Worm (Caenorhabditis elegans) whole organism, L1 larva: ENCODE data around the gene T09A12.1.

Source experiments
- C34B4.2 ChIP-seq: sonication (generic microtip); optimal IDR thresholded peaks from 2 replicates; lab custom pipeline; 2017; ENCODE audit warnings: mild to moderate bottlenecking, missing genetic modification characterization, missing compliant biosample characterization
- F16B12.6 ChIP-seq: fragments of 150-350 bp; optimal IDR thresholded peaks from 2 replicates; lab custom pipeline; 2014; ENCODE audit warnings: missing biosample characterization, missing genetic modification characterization
- Y116A8C.19 ChIP-seq: sonication (generic microtip); optimal IDR thresholded peaks from 2 replicates; lab custom pipeline; 2016; ENCODE audit warnings: missing compliant biosample characterization, missing genetic modification characterization, borderline replicate concordance
- alr-1 ChIP-seq: fragments of 200-800 bp; sonication (Bioruptor generic); optimal IDR thresholded peaks from 2 replicates; lab custom pipeline; 2018; ENCODE audit warnings: borderline replicate concordance, mild to moderate bottlenecking, missing genetic modification characterization, missing compliant biosample characterization
- aly-2 ChIP-seq: fragments of 150-350 bp; optimal IDR thresholded peaks from 2 replicates; lab custom pipeline; 2014; ENCODE audit warnings: missing biosample characterization, missing genetic modification characterization
- ama-1 ChIP-seq: fragments of 150-350 bp; optimal IDR thresholded peaks from 2 replicates; lab custom pipeline; 2014
- ceh-8 ChIP-seq: fragments of 200-800 bp; sonication (Bioruptor generic); optimal IDR thresholded peaks from 2 replicates; lab custom pipeline; 2018; ENCODE audit warnings: mild to moderate bottlenecking, missing genetic modification characterization, moderate library complexity, missing compliant biosample characterization
- ceh-82 ChIP-seq, 3 experiments: fragments of 150-350 bp in 1 of 3; sonication (generic microtip) in 2 of 3; optimal IDR thresholded peaks; 2 replicates each; lab custom pipeline; 2014 to 2017; ENCODE audit warnings: missing biosample characterization in 3 of 3, missing genetic modification characterization in 3 of 3
- ceh-88 ChIP-seq: fragments of 200-800 bp; sonication (Bioruptor generic); IDR thresholded peaks from 2 replicates; pipeline ENCODE4 v1.3.6; 2022; ENCODE audit warnings: missing genetic modification characterization, missing compliant biosample characterization
- ceh-90 ChIP-seq: sonication (generic microtip); optimal IDR thresholded peaks from 2 replicates; lab custom pipeline; 2016; ENCODE audit warnings: missing genetic modification characterization, missing compliant biosample characterization
- dpl-1 ChIP-seq, 3 experiments: fragments of 150-350 bp in 2 of 3; sonication (generic microtip) in 1 of 3; optimal IDR thresholded peaks; 2 replicates each; lab custom pipeline; 2014 to 2017; ENCODE audit warnings: missing biosample characterization in 3 of 3, missing genetic modification characterization in 3 of 3, missing genetic modification reagents in 3 of 3
- dsc-1 ChIP-seq: sonication (generic microtip); optimal IDR thresholded peaks from 2 replicates; lab custom pipeline; 2016; ENCODE audit warnings: mild to moderate bottlenecking, missing genetic modification characterization, missing compliant biosample characterization
- egl-27 ChIP-seq, 2 experiments: fragments of 150-350 bp in 1 of 2; sonication (generic microtip); optimal IDR thresholded peaks; 3 replicates each; lab custom pipeline; 2017 to 2018; ENCODE audit warnings: missing biosample characterization in 2 of 2, missing genetic modification characterization in 2 of 2, missing genetic modification reagents in 2 of 2
- elt-2 ChIP-seq: sonication (generic microtip); optimal IDR thresholded peaks from 2 replicates; lab custom pipeline; 2016; ENCODE audit warnings: missing genetic modification characterization, mild to moderate bottlenecking, inconsistent platforms, missing compliant biosample characterization, missing genetic modification reagents
- ets-5 ChIP-seq: fragments of 200-800 bp; sonication (Bioruptor generic); IDR thresholded peaks from 2 replicates; pipeline ENCODE4 v1.3.6; 2022; ENCODE audit warnings: missing genetic modification characterization, missing compliant biosample characterization
- fkh-10 ChIP-seq: sonication (generic microtip); optimal IDR thresholded peaks from 2 replicates; lab custom pipeline; 2017; ENCODE audit warnings: missing biosample characterization, missing genetic modification reagents, missing genetic modification characterization
- fos-1 ChIP-seq: fragments of 150-350 bp; optimal IDR thresholded peaks from 2 replicates; lab custom pipeline; 2014; ENCODE audit warnings: missing biosample characterization, missing genetic modification characterization
- hlh-17 ChIP-seq: fragments of 200-800 bp; sonication (Bioruptor generic); optimal IDR thresholded peaks from 2 replicates; lab custom pipeline; 2018; ENCODE audit warnings: missing genetic modification characterization, mild to moderate bottlenecking, missing compliant biosample characterization, moderate library complexity, borderline replicate concordance
- hlh-4 ChIP-seq: sonication (generic microtip); optimal IDR thresholded peaks from 2 replicates; lab custom pipeline; 2016; ENCODE audit warnings: mild to moderate bottlenecking, missing genetic modification characterization, missing compliant biosample characterization
- hpl-2 ChIP-seq: fragments of 150-350 bp; optimal IDR thresholded peaks from 2 replicates; lab custom pipeline; 2014; ENCODE audit warnings: missing biosample characterization, missing genetic modification reagents, missing genetic modification characterization
- isw-1 ChIP-seq: fragments of 200-800 bp; sonication (Bioruptor generic); IDR thresholded peaks from 2 replicates; pipeline ENCODE4 v1.3.6; 2022; ENCODE audit warnings: missing genetic modification characterization, missing compliant biosample characterization
- jun-1 ChIP-seq: fragments of 150-350 bp; optimal IDR thresholded peaks from 2 replicates; lab custom pipeline; 2014; ENCODE audit warnings: missing biosample characterization, missing genetic modification reagents, missing genetic modification characterization
- lin-13 ChIP-seq: fragments of 150-350 bp; optimal IDR thresholded peaks from 2 replicates; lab custom pipeline; 2014; ENCODE audit warnings: missing biosample characterization, missing genetic modification reagents, missing genetic modification characterization
- lin-14 ChIP-seq: fragments of 200-800 bp; sonication (Bioruptor generic); optimal IDR thresholded peaks from 2 replicates; lab custom pipeline; 2018; ENCODE audit warnings: mild to moderate bottlenecking, missing genetic modification characterization, moderate library complexity, missing compliant biosample characterization
- lin-15B ChIP-seq: fragments of 150-350 bp; sonication (generic microtip); optimal IDR thresholded peaks from 3 replicates; lab custom pipeline; 2014; ENCODE audit warnings: missing biosample characterization, missing genetic modification characterization
- lin-39 ChIP-seq: fragments of 150-350 bp; optimal IDR thresholded peaks from 2 replicates; lab custom pipeline; 2014; ENCODE audit warnings: missing biosample characterization, missing genetic modification reagents, missing genetic modification characterization
- lsy-2 ChIP-seq, 2 experiments: fragments of 150-350 bp; optimal IDR thresholded peaks; 2 replicates each; lab custom pipeline; 2014; ENCODE audit warnings: missing biosample characterization in 2 of 2, missing genetic modification characterization in 2 of 2
- mab-9 ChIP-seq: fragments of 200-800 bp; sonication (Bioruptor generic); IDR thresholded peaks from 2 replicates; pipeline ENCODE4 v1.3.6; 2022; ENCODE audit warnings: missing genetic modification reagents, missing genetic modification characterization, missing compliant biosample characterization
- mef-2 ChIP-seq: fragments of 150-350 bp; optimal IDR thresholded peaks from 2 replicates; lab custom pipeline; 2014; ENCODE audit warnings: missing biosample characterization, missing genetic modification characterization
- mep-1 ChIP-seq: fragments of 150-350 bp; optimal IDR thresholded peaks from 2 replicates; lab custom pipeline; 2014; ENCODE audit warnings: missing biosample characterization, missing genetic modification characterization
- nhr-11 ChIP-seq: fragments of 150-350 bp; optimal IDR thresholded peaks from 2 replicates; lab custom pipeline; 2014; ENCODE audit warnings: missing biosample characterization, missing genetic modification characterization
- nhr-12 ChIP-seq: sonication (generic microtip); optimal IDR thresholded peaks from 2 replicates; lab custom pipeline; 2017; ENCODE audit warnings: missing biosample characterization, missing genetic modification characterization
- nhr-19 ChIP-seq: fragments of 200-800 bp; sonication (Bioruptor generic); conservative IDR thresholded peaks from 2 replicates; pipeline ENCODE4 v1.3.6; 2022; ENCODE audit warnings: missing genetic modification characterization, missing compliant biosample characterization
- nhr-237 ChIP-seq: fragments of 150-350 bp; optimal IDR thresholded peaks from 2 replicates; lab custom pipeline; 2014; ENCODE audit warnings: missing biosample characterization, missing genetic modification characterization
- nhr-76 ChIP-seq: sonication (generic microtip); optimal IDR thresholded peaks from 2 replicates; lab custom pipeline; 2017; ENCODE audit warnings: missing biosample characterization, missing genetic modification characterization
- nhr-85 ChIP-seq: sonication (generic microtip); peaks from one replicate; lab custom pipeline; 2016; ENCODE audit warnings: missing genetic modification characterization, inconsistent platforms, missing compliant biosample characterization
- pag-3 ChIP-seq: sonication (generic microtip); optimal IDR thresholded peaks from 2 replicates; lab custom pipeline; 2017; ENCODE audit warnings: missing genetic modification characterization, mild to moderate bottlenecking, missing compliant biosample characterization, antibody characterized with exemption, borderline replicate concordance; ENCODE audit not compliant: insufficient read depth
- pax-3 ChIP-seq: fragments of 200-800 bp; sonication (Bioruptor generic); optimal IDR thresholded peaks from 2 replicates; lab custom pipeline; 2018; ENCODE audit warnings: mild to moderate bottlenecking, missing genetic modification characterization, moderate library complexity, missing compliant biosample characterization
- rnt-1 ChIP-seq: sonication (generic microtip); optimal IDR thresholded peaks from 2 replicates; lab custom pipeline; 2016; ENCODE audit warnings: mild to moderate bottlenecking, missing genetic modification characterization, moderate library complexity, missing compliant biosample characterization
- skn-1 ChIP-seq: fragments of 150-350 bp; optimal IDR thresholded peaks from 2 replicates; lab custom pipeline; 2014; ENCODE audit warnings: missing biosample characterization, missing genetic modification characterization
- snpc-4 ChIP-seq: fragments of 150-350 bp; optimal IDR thresholded peaks from 2 replicates; lab custom pipeline; 2014; ENCODE audit warnings: missing biosample characterization, missing genetic modification characterization
- snu-23 ChIP-seq: sonication (generic microtip); optimal IDR thresholded peaks from 2 replicates; lab custom pipeline; 2016; ENCODE audit warnings: missing genetic modification characterization, missing compliant biosample characterization
- sox-4 ChIP-seq: sonication (generic microtip); optimal IDR thresholded peaks from 2 replicates; lab custom pipeline; 2016; ENCODE audit warnings: missing genetic modification characterization, missing compliant biosample characterization
- sptf-1 ChIP-seq: fragments of 150-350 bp; optimal IDR thresholded peaks from 2 replicates; lab custom pipeline; 2014; ENCODE audit warnings: missing biosample characterization, missing genetic modification characterization
- sup-37 ChIP-seq: fragments of 200-800 bp; sonication (Bioruptor generic); optimal IDR thresholded peaks from 2 replicates; lab custom pipeline; 2018; ENCODE audit warnings: mild to moderate bottlenecking, missing genetic modification characterization, missing compliant biosample characterization
- tbx-2 ChIP-seq: sonication (generic microtip); optimal IDR thresholded peaks from 2 replicates; lab custom pipeline; 2016; ENCODE audit warnings: missing genetic modification characterization, missing compliant biosample characterization
- unc-30 ChIP-seq: sonication (generic microtip); optimal IDR thresholded peaks from 2 replicates; lab custom pipeline; 2017; ENCODE audit warnings: missing biosample characterization, missing genetic modification characterization
- unc-62 ChIP-seq: fragments of 150-350 bp; optimal IDR thresholded peaks from 2 replicates; lab custom pipeline; 2014; ENCODE audit warnings: missing biosample characterization, missing genetic modification reagents, missing genetic modification characterization
- unc-98 ChIP-seq: fragments of 200-800 bp; sonication (Bioruptor generic); IDR thresholded peaks from 2 replicates; pipeline ENCODE4 v1.3.6; 2022; ENCODE audit warnings: missing genetic modification characterization, missing compliant biosample characterization
- vab-15 ChIP-seq: sonication (generic microtip); optimal IDR thresholded peaks from 2 replicates; lab custom pipeline; 2017; ENCODE audit warnings: missing genotype, mild to moderate bottlenecking, missing genetic modification characterization, missing compliant biosample characterization
- xbp-1 ChIP-seq: sonication (generic microtip); optimal IDR thresholded peaks from 2 replicates; lab custom pipeline; 2016; ENCODE audit warnings: missing genetic modification characterization, missing compliant biosample characterization
- zag-1 ChIP-seq: fragments of 150-350 bp; optimal IDR thresholded peaks from 2 replicates; lab custom pipeline; 2014; ENCODE audit warnings: missing biosample characterization, missing genetic modification characterization
- zip-4 ChIP-seq: fragments of 200-800 bp; sonication (Bioruptor generic); optimal IDR thresholded peaks from 2 replicates; lab custom pipeline; 2018; ENCODE audit warnings: mild to moderate bottlenecking, missing genetic modification characterization, moderate library complexity, missing compliant biosample characterization
- ztf-11 ChIP-seq, 2 experiments: sonication (generic microtip); optimal IDR thresholded peaks; 2 replicates each; lab custom pipeline; 2016 to 2017; ENCODE audit warnings: missing genetic modification characterization in 2 of 2, missing biosample characterization in 1 of 2, missing compliant biosample characterization in 1 of 2

Gene T09A12.1

DNA sequence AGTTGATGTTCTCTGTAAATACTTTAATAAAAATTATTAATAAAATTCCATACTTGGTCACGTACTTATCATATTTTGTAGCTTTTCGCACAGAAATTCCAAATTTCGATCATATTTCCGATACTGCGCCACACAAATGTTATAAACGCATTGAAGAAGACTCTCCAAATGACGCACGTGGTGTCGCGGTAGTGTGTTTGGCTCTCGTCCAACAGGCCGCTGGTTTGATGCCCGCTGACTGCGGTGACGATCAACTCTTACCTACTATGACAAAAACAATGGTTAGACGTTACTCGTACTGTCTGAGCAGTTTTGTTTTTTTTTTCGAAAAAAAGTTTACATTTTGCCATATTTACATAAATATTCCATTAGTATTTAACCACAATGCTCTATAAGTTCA lies 8.6 kb downstream of the T09A12.1 start:
- no peak for TF ChIP-seq lin-15B (tag; lab: Kevin White, UChicago)
- peak; percentile 22 for TF ChIP-seq sox-4
- TF ChIP-seq ceh-88: no peak
- no peak for TF ChIP-seq jun-1 (tag; lab: Kevin White, UChicago)
- TF ChIP-seq unc-98 (GFP tag; lab: Robert Waterston, UW): no peak
- TF ChIP-seq alr-1: no peak
- peak in 1 of 2 experiments; percentile 39 for TF ChIP-seq ztf-11 (tag; optimal IDR thresholded peaks at IDR 0.05; lab: Kevin White, UChicago)
- no peak for TF ChIP-seq hlh-4
- no peak for TF ChIP-seq Y116A8C.19 (tag; lab: Kevin White, UChicago)
- TF ChIP-seq pax-3 (tag; lab: Kevin White, UChicago): no peak
- no peak for TF ChIP-seq vab-15 (tag; lab: Kevin White, UChicago)
- no peak for TF ChIP-seq C34B4.2 (tag; lab: Kevin White, UChicago)
- no peak for TF ChIP-seq ceh-8
- no peak for TF ChIP-seq hlh-17 (GFP tag; lab: Kevin White, UChicago)
- no peak for TF ChIP-seq unc-62 (GFP tag; lab: Kevin White, UChicago)
- no peak for TF ChIP-seq mef-2 (tag; lab: Kevin White, UChicago)
- no peak for TF ChIP-seq sptf-1 (tag; lab: Kevin White, UChicago)
- TF ChIP-seq pag-3 (tag; lab: Kevin White, UChicago): no peak
- peak; percentile 21 for TF ChIP-seq isw-1
- no peak for TF ChIP-seq unc-30 (tag; lab: Kevin White, UChicago)
- peak; percentile 38 for TF ChIP-seq fkh-10 (GFP tag; lab: Kevin White, UChicago)
- peak; percentile 38; the same call in 1 of the 2 replicates for TF ChIP-seq nhr-19 (GFP tag; lab: Robert Waterston, UW)
- TF ChIP-seq nhr-237 (tag; lab: Kevin White, UChicago): no peak
- no peak for TF ChIP-seq ama-1 (lab: Kevin White, UChicago)
- no peak for TF ChIP-seq mab-9 (GFP tag; lab: Robert Waterston, UW)
- peak; percentile 57 for TF ChIP-seq aly-2 (tag; lab: Kevin White, UChicago)
- TF ChIP-seq tbx-2 (tag; lab: Kevin White, UChicago): peak; percentile 62
- peak; percentile 30 for TF ChIP-seq lin-13
- no peak for TF ChIP-seq nhr-12
- TF ChIP-seq lsy-2 (tag; optimal IDR thresholded peaks at IDR 0.05; lab: Kevin White, UChicago): peak; percentile 48 to 72
- no peak for TF ChIP-seq hpl-2 (GFP tag; lab: Kevin White, UChicago)
- peak; percentile 64 for TF ChIP-seq xbp-1 (tag; lab: Kevin White, UChicago)
- peak; percentile 80 for TF ChIP-seq mep-1
- peak; percentile 41 to 86 (median 61) for TF ChIP-seq ceh-82 (tag; optimal IDR thresholded peaks at IDR 0.05; lab: Kevin White, UChicago)
- TF ChIP-seq sup-37: no peak
- peak in 2 of 3 experiments; percentile 20 to 45 for TF ChIP-seq dpl-1 (GFP tag; optimal IDR thresholded peaks at IDR 0.05; lab: Kevin White, UChicago)
- TF ChIP-seq ets-5 (GFP tag; lab: Robert Waterston, UW): no peak
- peak; percentile 80 for TF ChIP-seq snu-23 (GFP tag; lab: Kevin White, UChicago)
- TF ChIP-seq elt-2 (tag; lab: Kevin White, UChicago): peak; percentile 35
- peak; percentile 69 for TF ChIP-seq nhr-85
- TF ChIP-seq nhr-11 (tag; lab: Kevin White, UChicago): no peak
- TF ChIP-seq fos-1 (tag; lab: Kevin White, UChicago): no peak
- TF ChIP-seq nhr-76: no peak
- no peak for TF ChIP-seq zag-1
- no peak for TF ChIP-seq lin-39 (tag; lab: Kevin White, UChicago)
- TF ChIP-seq zip-4: no peak
- peak; percentile 68 for TF ChIP-seq dsc-1 (tag; lab: Kevin White, UChicago)
- TF ChIP-seq snpc-4: peak; percentile 34
- TF ChIP-seq egl-27 (tag; optimal IDR thresholded peaks at IDR 0.05; lab: Kevin White, UChicago): no peak
- TF ChIP-seq F16B12.6 (tag; lab: Kevin White, UChicago): no peak
- TF ChIP-seq ceh-90 (tag; lab: Kevin White, UChicago): no peak
- peak; percentile 81 for TF ChIP-seq rnt-1 (tag; lab: Kevin White, UChicago)
- peak; percentile 46 for TF ChIP-seq skn-1 (tag; lab: Kevin White, UChicago)
- TF ChIP-seq lin-14 (GFP tag; lab: Kevin White, UChicago): peak; percentile 60
